Fruit fly (Drosophila melanogaster) whole organism, embryonic: ENCODE data around the gene CG17121.

Experiments used
- Abd-B ChIP-seq: fragments of 200-800 bp; sonication (Bioruptor generic); optimal IDR thresholded peaks from 2 replicates; lab custom pipeline; 2018; ENCODE audit warnings: missing biosample characterization, mild to moderate bottlenecking, missing genetic modification characterization, moderate library complexity
- CG11696 ChIP-seq: fragments of 200-800 bp; sonication (Bioruptor generic); IDR thresholded peaks from 2 replicates; pipeline ENCODE4 v1.3.6; 2022; ENCODE audit warnings: missing biosample characterization, missing genetic modification characterization
- CG13775 ChIP-seq: fragments of 200-800 bp; sonication (Bioruptor generic); optimal IDR thresholded peaks from 3 replicates; lab custom pipeline; 2017; ENCODE audit warnings: missing biosample characterization, mild to moderate bottlenecking, missing genetic modification characterization
- CG14965 ChIP-seq: fragments of 200-800 bp; sonication (Bioruptor generic); optimal IDR thresholded peaks from 2 replicates; lab custom pipeline; 2016; ENCODE audit warnings: missing biosample characterization, missing genetic modification characterization, borderline replicate concordance
- CG16779 ChIP-seq: fragments of 200-800 bp; sonication (Bioruptor generic); IDR thresholded peaks from 2 replicates; pipeline ENCODE4 v1.3.6; 2022; ENCODE audit warnings: missing biosample characterization, missing genetic modification characterization
- CG16813 ChIP-seq: fragments of 200-800 bp; sonication (Bioruptor generic); IDR thresholded peaks from 3 replicates; pipeline ENCODE4 v1.3.6; 2022; ENCODE audit warnings: missing biosample characterization, missing genetic modification characterization; ENCODE audit not compliant: partially characterized antibody
- CG17359 ChIP-seq: fragments of 200-800 bp; sonication (Bioruptor generic); optimal IDR thresholded peaks from 3 replicates; lab custom pipeline; 2018; ENCODE audit warnings: missing biosample characterization, mild to moderate bottlenecking, missing genetic modification characterization, moderate library complexity
- CG2120 ChIP-seq: fragments of 200-800 bp; sonication (Bioruptor generic); optimal IDR thresholded peaks from 3 replicates; lab custom pipeline; 2016; ENCODE audit warnings: missing biosample characterization, missing genetic modification characterization
- CG30403 ChIP-seq: fragments of 200-800 bp; sonication (Bioruptor generic); optimal IDR thresholded peaks from 3 replicates; lab custom pipeline; 2016; ENCODE audit warnings: missing biosample characterization, missing genetic modification characterization
- CG31224 ChIP-seq: fragments of 200-800 bp; sonication (Bioruptor generic); IDR thresholded peaks from 2 replicates; pipeline ENCODE4 v1.3.6; 2022; ENCODE audit warnings: missing biosample characterization, missing genetic modification characterization
- CG32767 ChIP-seq: fragments of 200-800 bp; sonication (Bioruptor generic); IDR thresholded peaks from 2 replicates; pipeline ENCODE4 v1.3.6; 2022; ENCODE audit warnings: missing biosample characterization, missing genetic modification characterization
- CG3847 ChIP-seq: fragments of 200-800 bp; sonication (Bioruptor generic); IDR thresholded peaks from 2 replicates; pipeline ENCODE4 v1.3.6; 2022; ENCODE audit warnings: missing biosample characterization, missing genetic modification characterization
- CG6765 ChIP-seq: fragments of 200-800 bp; sonication (Bioruptor generic); optimal IDR thresholded peaks from 3 replicates; lab custom pipeline; 2017; ENCODE audit warnings: missing biosample characterization, mild to moderate bottlenecking, missing genetic modification characterization
- CG7928 ChIP-seq: fragments of 200-800 bp; sonication (Bioruptor generic); optimal IDR thresholded peaks from 2 replicates; lab custom pipeline; 2017; ENCODE audit warnings: missing biosample characterization, mild to moderate bottlenecking, missing genetic modification characterization
- CG8478 ChIP-seq: fragments of >200 bp; optimal IDR thresholded peaks from 2 replicates; lab custom pipeline; 2018
- CG9215 ChIP-seq: fragments of 200-800 bp; sonication (Bioruptor generic); IDR thresholded peaks from 2 replicates; pipeline ENCODE4 v1.3.6; 2022; ENCODE audit warnings: missing biosample characterization, missing genetic modification characterization
- D19A ChIP-seq: fragments of 200-800 bp; optimal IDR thresholded peaks from 3 replicates; lab custom pipeline; 2019; ENCODE audit warnings: missing biosample characterization, mild to moderate bottlenecking, missing genetic modification characterization, moderate library complexity
- Dek ChIP-seq: fragments of 200-800 bp; sonication (Bioruptor generic); optimal IDR thresholded peaks from 3 replicates; lab custom pipeline; 2019; ENCODE audit warnings: missing biosample characterization, mild to moderate bottlenecking, missing genetic modification characterization, moderate library complexity
- Dref ChIP-seq: fragments of 200-800 bp; sonication (Bioruptor generic); IDR thresholded peaks from 2 replicates; pipeline ENCODE4 v1.3.6; 2022; ENCODE audit warnings: missing biosample characterization, missing genetic modification characterization
- Drgx ChIP-seq: fragments of 200-800 bp; sonication (Bioruptor generic); IDR thresholded peaks from 2 replicates; pipeline ENCODE4 v1.3.6; 2022; ENCODE audit warnings: missing biosample characterization, missing genetic modification characterization
- GATAe ChIP-seq: fragments of 200-800 bp; sonication (Bioruptor generic); conservative IDR thresholded peaks from 2 replicates; pipeline ENCODE4 v1.3.6; 2022; ENCODE audit warnings: missing biosample characterization, missing genetic modification characterization
- H15 ChIP-seq: fragments of 200-800 bp; sonication (Bioruptor generic); IDR thresholded peaks from 3 replicates; pipeline ENCODE4 v1.3.6; 2022; ENCODE audit warnings: missing biosample characterization, missing genetic modification characterization
- Lpt ChIP-seq: fragments of >200 bp; optimal IDR thresholded peaks from 2 replicates; lab custom pipeline; 2018; ENCODE audit warnings: missing biosample characterization, missing genetic modification characterization
- Med ChIP-seq: fragments of 200-800 bp; sonication (Bioruptor generic); peaks from one replicate; lab custom pipeline; 2016; ENCODE audit warnings: missing biosample characterization, missing genetic modification characterization, mild to moderate bottlenecking, inconsistent platforms, moderate library complexity
- NC2α ChIP-seq: fragments of 200-800 bp; sonication (Bioruptor generic); optimal IDR thresholded peaks from 2 replicates; lab custom pipeline; 2016; ENCODE audit warnings: missing biosample characterization, missing genetic modification characterization
- Nf-YB ChIP-seq: fragments of 200-800 bp; sonication (Bioruptor generic); optimal IDR thresholded peaks from 3 replicates; lab custom pipeline; 2019; ENCODE audit warnings: missing biosample characterization, mild to moderate bottlenecking, missing genetic modification characterization, moderate library complexity
- Opbp ChIP-seq: fragments of 200-800 bp; sonication (Bioruptor generic); IDR thresholded peaks from 3 replicates; pipeline ENCODE4 v1.3.6; 2022; ENCODE audit warnings: missing biosample characterization, missing genetic modification characterization; ENCODE audit not compliant: partially characterized antibody
- Side ChIP-seq: fragments of 200-800 bp; sonication (Bioruptor generic); optimal IDR thresholded peaks from 2 replicates; lab custom pipeline; 2016; ENCODE audit warnings: missing biosample characterization, missing genetic modification characterization
- TFAM ChIP-seq: fragments of 200-800 bp; sonication (Bioruptor generic); optimal IDR thresholded peaks from 2 replicates; lab custom pipeline; 2017; ENCODE audit warnings: missing biosample characterization, missing genetic modification characterization, inconsistent platforms
- Taf1 ChIP-seq: fragments of 200-800 bp; sonication (Bioruptor generic); IDR thresholded peaks from 2 replicates; pipeline ENCODE4 v1.3.6; 2022; ENCODE audit warnings: missing biosample characterization, missing genetic modification characterization
- bowl ChIP-seq: fragments of 200-800 bp; sonication (Bioruptor generic); IDR thresholded peaks from 2 replicates; pipeline ENCODE4 v1.3.6; 2022; ENCODE audit warnings: missing biosample characterization, missing genetic modification characterization
- caup ChIP-seq: fragments of 200-800 bp; sonication (Bioruptor generic); optimal IDR thresholded peaks from 3 replicates; lab custom pipeline; 2017; ENCODE audit warnings: missing biosample characterization, mild to moderate bottlenecking, missing genetic modification characterization, moderate library complexity; ENCODE audit not compliant: severe bottlenecking
- crp ChIP-seq, 2 experiments: fragments of 200-800 bp; sonication (Bioruptor generic); optimal IDR thresholded peaks; 2 replicates in 1 of 2; 3 replicates in 1 of 2; lab custom pipeline; 2017; ENCODE audit warnings: missing biosample characterization in 2 of 2, missing genetic modification characterization in 2 of 2, mild to moderate bottlenecking in 1 of 2, moderate library complexity in 1 of 2
- dimm ChIP-seq: fragments of 200-800 bp; sonication (Bioruptor generic); IDR thresholded peaks from 2 replicates; pipeline ENCODE4 v1.3.6; 2022; ENCODE audit warnings: missing biosample characterization, missing genetic modification characterization
- dmrt11E ChIP-seq: fragments of 200-800 bp; sonication (Bioruptor generic); optimal IDR thresholded peaks from 3 replicates; lab custom pipeline; 2018; ENCODE audit warnings: missing biosample characterization, mild to moderate bottlenecking, missing genetic modification characterization, moderate library complexity
- dysf ChIP-seq: fragments of 200-800 bp; sonication (Bioruptor generic); IDR thresholded peaks from 3 replicates; pipeline ENCODE4 v1.3.6; 2022; ENCODE audit warnings: missing biosample characterization, missing genetic modification characterization
- emc ChIP-seq: fragments of 200-800 bp; sonication (Bioruptor generic); optimal IDR thresholded peaks from 2 replicates; lab custom pipeline; 2016; ENCODE audit warnings: missing biosample characterization, missing genetic modification characterization
- fd96Cb ChIP-seq: fragments of 200-800 bp; sonication (Bioruptor generic); optimal IDR thresholded peaks from 2 replicates; lab custom pipeline; 2018; ENCODE audit warnings: missing biosample characterization, mild to moderate bottlenecking, missing genetic modification characterization, moderate library complexity
- ind ChIP-seq: fragments of 200-800 bp; sonication (Bioruptor generic); optimal IDR thresholded peaks from 3 replicates; lab custom pipeline; 2016; ENCODE audit warnings: missing biosample characterization, missing genetic modification characterization
- jing ChIP-seq: fragments of 200-800 bp; sonication (Bioruptor generic); optimal IDR thresholded peaks from 2 replicates; lab custom pipeline; 2018; ENCODE audit warnings: missing biosample characterization, mild to moderate bottlenecking, missing genetic modification characterization
- lab ChIP-seq: fragments of 200-800 bp; sonication (Bioruptor generic); optimal IDR thresholded peaks from 3 replicates; lab custom pipeline; 2017; ENCODE audit warnings: missing biosample characterization, missing genetic modification characterization, mild to moderate bottlenecking, moderate library complexity, missing genetic modification reagents
- lilli ChIP-seq: fragments of 200-800 bp; sonication (Bioruptor generic); optimal IDR thresholded peaks from 3 replicates; lab custom pipeline; 2016; ENCODE audit warnings: missing biosample characterization, missing genetic modification characterization
- nau ChIP-seq: fragments of 200-800 bp; sonication (Bioruptor generic); optimal IDR thresholded peaks from 3 replicates; lab custom pipeline; 2017; ENCODE audit warnings: missing biosample characterization, mild to moderate bottlenecking, missing genetic modification characterization, missing genetic modification reagents
- sc ChIP-seq, 3 experiments: fragments of >200 bp in 2 of 3; fragments of 200-800 bp in 1 of 3; sonication (Bioruptor generic) in 1 of 3; optimal IDR thresholded peaks; 2 replicates in 2 of 3; 3 replicates in 1 of 3; lab custom pipeline; 2017; ENCODE audit warnings: mild to moderate bottlenecking in 1 of 3, missing biosample characterization in 1 of 3, missing genetic modification characterization in 1 of 3, missing genetic modification reagents in 1 of 3
- slbo ChIP-seq: fragments of 200-800 bp; sonication (Bioruptor generic); IDR thresholded peaks from 2 replicates; pipeline ENCODE4 v1.3.6; 2022; ENCODE audit warnings: missing biosample characterization, missing genetic modification characterization
- slou ChIP-seq: fragments of 200-800 bp; sonication (Bioruptor generic); optimal IDR thresholded peaks from 3 replicates; lab custom pipeline; 2016; ENCODE audit warnings: missing biosample characterization, missing genetic modification characterization
- tgo ChIP-seq: fragments of 200-800 bp; sonication (Bioruptor generic); IDR thresholded peaks from 3 replicates; pipeline ENCODE4 v1.3.6; 2022; ENCODE audit warnings: missing biosample characterization, missing genetic modification characterization
- trem ChIP-seq: fragments of 200-800 bp; optimal IDR thresholded peaks from 3 replicates; lab custom pipeline; 2019; ENCODE audit warnings: missing biosample characterization, mild to moderate bottlenecking, missing genetic modification characterization, moderate library complexity
- ttk ChIP-seq: fragments of 200-800 bp; sonication (Bioruptor generic); IDR thresholded peaks from 2 replicates; pipeline ENCODE4 v2.1.2; 2022; ENCODE audit warnings: missing biosample characterization, missing genetic modification characterization
- vfl ChIP-seq: fragments of 200-800 bp; sonication (Bioruptor generic); optimal IDR thresholded peaks from 2 replicates; lab custom pipeline; 2016; ENCODE audit warnings: missing biosample characterization, missing genetic modification characterization
- vnd ChIP-seq: fragments of 200-800 bp; sonication (Bioruptor generic); IDR thresholded peaks from 3 replicates; pipeline ENCODE4 v1.3.6; 2022; ENCODE audit warnings: missing biosample characterization, missing genetic modification characterization; ENCODE audit not compliant: partially characterized antibody

CG17121 gene

dm6 chr3R:23028506-23028905, 19.5 kb downstream of the CG17121 start:
- TF ChIP-seq nau (GFP tag; lab: Kevin White, UChicago) (no peak), CG14965 (GFP tag; lab: Kevin White, UChicago) (no peak), dmrt11E (tag; lab: Kevin White, UChicago) (peak; percentile 4), vnd (GFP tag; lab: Robert Waterston, UW) (no peak), vfl (GFP tag; lab: Kevin White, UChicago) (no peak), slbo (GFP tag; lab: Robert Waterston, UW) (peak; percentile 84), CG8478 (lab: Kevin White, UChicago) (no peak), crp (GFP tag; optimal IDR thresholded peaks at IDR 0.05; lab: Kevin White, UChicago) (no peak), H15 (no peak), bowl (GFP tag; lab: Robert Waterston, UW) (no peak), Opbp (no peak), tgo (GFP tag; lab: Robert Waterston, UW) (peak; percentile 73), GATAe (GFP tag; lab: Robert Waterston, UW) (peak; percentile 11; the same call in 1 of the 2 replicates), TFAM (GFP tag; lab: Kevin White, UChicago) (no peak), Taf1 (GFP tag; lab: Robert Waterston, UW) (peak; percentile 67), trem (tag; lab: Kevin White, UChicago) (no peak), slou (no peak), Abd-B (GFP tag; lab: Kevin White, UChicago) (peak; percentile 19), CG16813 (GFP tag; lab: Robert Waterston, UW) (no peak), NC2α (GFP tag; lab: Kevin White, UChicago) (no peak), CG2120 (peak; percentile 79), Side (GFP tag; lab: Kevin White, UChicago) (peak; percentile 14), Lpt (GFP tag; lab: Kevin White, UChicago) (no peak), emc (GFP tag; lab: Kevin White, UChicago) (peak; percentile 20), CG17359 (tag; lab: Kevin White, UChicago) (no peak), CG32767 (GFP tag; lab: Robert Waterston, UW) (no peak), Drgx (GFP tag; lab: Robert Waterston, UW) (peak; percentile 46; the same call in 1 of the 2 replicates), jing (GFP tag; lab: Kevin White, UChicago) (no peak), CG31224 (GFP tag; lab: Robert Waterston, UW) (peak; percentile 77), ind (peak; percentile 69), Nf-YB (GFP tag; lab: Kevin White, UChicago) (no peak), CG9215 (GFP tag; lab: Robert Waterston, UW) (peak; percentile 74), Dref (GFP tag; lab: Robert Waterston, UW) (no peak), caup (peak; percentile 40), ttk (GFP tag; lab: Robert Waterston, UW) (0 out of 2 replicates have a peak, but pooled peaks have one; percentile 28), CG13775 (GFP tag; lab: Kevin White, UChicago) (peak; percentile 47), CG7928 (peak; percentile 24), CG16779 (no peak), Dek (peak; percentile 37), CG30403 (GFP tag; lab: Kevin White, UChicago) (peak; percentile 60), fd96Cb (tag; lab: Kevin White, UChicago) (peak; percentile 11), CG3847 (peak; percentile 76), Med (GFP tag; lab: Kevin White, UChicago) (peak; percentile 96), CG11696 (GFP tag; lab: Robert Waterston, UW) (0 out of 2 replicates have a peak, but pooled peaks have one; percentile 23), lab (GFP tag; lab: Kevin White, UChicago) (peak; percentile 68), lilli (peak; percentile 75), D19A (tag; lab: Kevin White, UChicago) (no peak), dysf (peak; percentile 79; the same call in 2 of the 3 replicates), sc (optimal IDR thresholded peaks at IDR 0.05; lab: Kevin White, UChicago) (no peak), sc (GFP tag; optimal IDR thresholded peaks at IDR 0.05; lab: Kevin White, UChicago) (no peak), CG6765 (GFP tag; lab: Kevin White, UChicago) (no peak), dimm (no peak)
